Fruit fly (Drosophila melanogaster) whole organism, pupa: ENCODE measurements around the gene CG14664.

Source experiments
- CG15710 ChIP-seq: fragments of 200-800 bp; sonication (Bioruptor generic); optimal IDR thresholded peaks from 2 replicates; lab custom pipeline; 2018; ENCODE audit warnings: missing biosample characterization, mild to moderate bottlenecking, missing genetic modification characterization, moderate library complexity
- CG17806 ChIP-seq: fragments of 200-800 bp; sonication (Bioruptor generic); optimal IDR thresholded peaks from 2 replicates; lab custom pipeline; 2018; ENCODE audit warnings: missing biosample characterization, mild to moderate bottlenecking, missing genetic modification characterization, moderate library complexity
- CG32121 ChIP-seq: fragments of 200-800 bp; sonication (Bioruptor generic); IDR thresholded peaks from 2 replicates; pipeline ENCODE4 v1.3.6; 2022; ENCODE audit warnings: missing biosample characterization, missing genetic modification characterization
- CG4496 ChIP-seq: fragments of 200-800 bp; sonication (Bioruptor generic); IDR thresholded peaks from 3 replicates; pipeline ENCODE4 v1.3.6; 2022; ENCODE audit warnings: missing biosample characterization, missing genetic modification characterization
- CG8159 ChIP-seq: fragments of 200-800 bp; sonication (Bioruptor generic); optimal IDR thresholded peaks from 3 replicates; lab custom pipeline; 2018; ENCODE audit warnings: missing biosample characterization, mild to moderate bottlenecking, missing genetic modification characterization, moderate library complexity
- CG8301 ChIP-seq: fragments of 200-800 bp; sonication (Bioruptor generic); optimal IDR thresholded peaks from 2 replicates; lab custom pipeline; 2018; ENCODE audit warnings: missing biosample characterization, mild to moderate bottlenecking, missing genetic modification characterization
- D1 ChIP-seq: fragments of 200-800 bp; sonication (Bioruptor generic); optimal IDR thresholded peaks from 2 replicates; lab custom pipeline; 2018; ENCODE audit warnings: missing biosample characterization, mild to moderate bottlenecking, missing genetic modification characterization, moderate library complexity
- EcR ChIP-seq: fragments of 200-800 bp; sonication (Bioruptor generic); optimal IDR thresholded peaks from 3 replicates; lab custom pipeline; 2019; ENCODE audit warnings: missing biosample characterization, missing genetic modification characterization, mild to moderate bottlenecking, moderate library complexity, missing genetic modification reagents
- Ets98B ChIP-seq: fragments of 200-800 bp; sonication (Bioruptor generic); IDR thresholded peaks from 2 replicates; pipeline ENCODE4 v1.3.6; 2022; ENCODE audit warnings: missing biosample characterization, missing genetic modification characterization
- Pif1A ChIP-seq: fragments of 200-800 bp; sonication (Bioruptor generic); optimal IDR thresholded peaks from 3 replicates; lab custom pipeline; 2016; ENCODE audit warnings: missing biosample characterization, missing genetic modification characterization
- fd96Ca ChIP-seq: fragments of 200-800 bp; sonication (Bioruptor generic); IDR thresholded peaks from 3 replicates; pipeline ENCODE4 v1.3.6; 2022; ENCODE audit warnings: missing biosample characterization, missing genetic modification characterization

- no peak for TF ChIP-seq CG15710
- no peak for TF ChIP-seq Pif1A (GFP tag; lab: Kevin White, UChicago)
- no peak for TF ChIP-seq fd96Ca (GFP tag; lab: Robert Waterston, UW)
- no peak for TF ChIP-seq Ets98B
- TF ChIP-seq EcR, result no peak
- TF ChIP-seq CG8159 (tag; lab: Kevin White, UChicago), result no peak
- no peak for TF ChIP-seq CG17806
- no peak for TF ChIP-seq CG8301 (tag; lab: Kevin White, UChicago)
- TF ChIP-seq D1 (tag; lab: Kevin White, UChicago), result no peak
- 0 out of 2 replicates have a peak, but pooled peaks have one; percentile 18 for TF ChIP-seq CG32121 (GFP tag; lab: Robert Waterston, UW)
- TF ChIP-seq CG4496 (GFP tag; lab: Robert Waterston, UW), result 0 out of 3 replicates have a peak, but pooled peaks have one; percentile 36
These were observed 48.0 kb upstream of the CG14664 start for dm6 chr3R:5175944-5176343.
